Fruit fly (Drosophila melanogaster) whole organism, embryonic: ENCODE measurements around the gene CG8281.

Source experiments
- Atf3 ChIP-seq: fragments of 200-800 bp; sonication (Bioruptor generic); optimal IDR thresholded peaks from 3 replicates; lab custom pipeline; 2016; ENCODE audit warnings: missing biosample characterization, missing genetic modification characterization
- CG3407 ChIP-seq: fragments of 200-800 bp; sonication (Bioruptor generic); optimal IDR thresholded peaks from 2 replicates; lab custom pipeline; 2018; ENCODE audit warnings: missing biosample characterization, mild to moderate bottlenecking, missing genetic modification characterization
- CG4820 ChIP-seq: fragments of 200-800 bp; sonication (Bioruptor generic); optimal IDR thresholded peaks from 3 replicates; lab custom pipeline; 2016; ENCODE audit warnings: missing biosample characterization, missing genetic modification characterization
- CG8290 ChIP-seq, 3 experiments: fragments of 200-800 bp; sonication (Bioruptor generic); optimal IDR thresholded peaks; 2 replicates each; lab custom pipeline; 2016 to 2019; ENCODE audit warnings: missing biosample characterization in 3 of 3, missing genetic modification characterization in 3 of 3, mild to moderate bottlenecking in 2 of 3, moderate library complexity in 1 of 3
- CTCF ChIP-seq: fragments of 200-800 bp; sonication (Bioruptor generic); optimal IDR thresholded peaks from 2 replicates; lab custom pipeline; 2017; ENCODE audit warnings: missing biosample characterization, mild to moderate bottlenecking, missing genetic modification characterization, moderate library complexity
- Fer1 ChIP-seq: fragments of 200-800 bp; sonication (Bioruptor generic); optimal IDR thresholded peaks from 2 replicates; lab custom pipeline; 2017; ENCODE audit warnings: missing biosample characterization, mild to moderate bottlenecking, missing genetic modification characterization
- Lpt ChIP-seq: fragments of >200 bp; optimal IDR thresholded peaks from 2 replicates; lab custom pipeline; 2018; ENCODE audit warnings: missing biosample characterization, missing genetic modification characterization
- NC2β ChIP-seq: fragments of 200-800 bp; sonication (Bioruptor generic); optimal IDR thresholded peaks from 2 replicates; lab custom pipeline; 2016; ENCODE audit warnings: missing biosample characterization, missing genetic modification characterization
- br ChIP-seq: fragments of >200 bp; optimal IDR thresholded peaks from 2 replicates; lab custom pipeline; 2017
- dan ChIP-seq: fragments of 200-800 bp; sonication (Bioruptor generic); IDR thresholded peaks from 2 replicates; pipeline ENCODE4 v1.3.6; 2022; ENCODE audit warnings: missing biosample characterization, missing genetic modification characterization
- knrl ChIP-seq: fragments of 200-800 bp; sonication (Bioruptor generic); IDR thresholded peaks from 3 replicates; pipeline ENCODE4 v1.3.6; 2022; ENCODE audit warnings: missing biosample characterization, missing genetic modification characterization; ENCODE audit not compliant: partially characterized antibody
- oc ChIP-seq: fragments of 200-800 bp; sonication (Bioruptor generic); optimal IDR thresholded peaks from 2 replicates; lab custom pipeline; 2018; ENCODE audit warnings: missing biosample characterization, mild to moderate bottlenecking, missing genetic modification characterization, moderate library complexity
- slbo ChIP-seq: fragments of 200-800 bp; sonication (Bioruptor generic); IDR thresholded peaks from 2 replicates; pipeline ENCODE4 v1.3.6; 2022; ENCODE audit warnings: missing biosample characterization, missing genetic modification characterization
- vfl ChIP-seq: fragments of 200-800 bp; sonication (Bioruptor generic); optimal IDR thresholded peaks from 2 replicates; lab custom pipeline; 2016; ENCODE audit warnings: missing biosample characterization, missing genetic modification characterization

- TF ChIP-seq br (no peak), oc (no peak), NC2β (GFP tag; lab: Kevin White, UChicago) (no peak), CG8290 (GFP tag; optimal IDR thresholded peaks at IDR 0.05; lab: Kevin White, UChicago) (no peak), CG8290 (tag; optimal IDR thresholded peaks at IDR 0.05; lab: Kevin White, UChicago) (no peak), knrl (no peak), CG4820 (no peak), vfl (GFP tag; lab: Kevin White, UChicago) (no peak), dan (GFP tag; lab: Robert Waterston, UW) (no peak), Fer1 (no peak), Lpt (no peak), slbo (no peak), CTCF (GFP tag; lab: Kevin White, UChicago) (no peak), Atf3 (GFP tag; lab: Kevin White, UChicago) (no peak), CG3407 (GFP tag; lab: Kevin White, UChicago) (no peak)
Observed at dm6 chr3L:7953728-7954127, 41.5 kb downstream of the CG8281 start.
